Worm (Caenorhabditis elegans): Measurements from ENCODE around the gene otpl-2.

otpl-2 gene

ce11 chrV:4047541-4047940 lies 26.0 kb upstream of the otpl-2 start, which contains the start of gene srh-169:
Gene srh-169 (plus strand): TSS chrV:4047841.
- TF ChIP-seq drap-1 (GFP tag; optimal IDR thresholded peaks at IDR 0.05) (no peak), snpc-4 (tag; optimal IDR thresholded peaks at IDR 0.05) (no peak), unc-120 (tag; optimal IDR thresholded peaks at IDR 0.05; ENCODE audit: poor library complexity, severe bottlenecking) (no peak), sptf-1 (tag; optimal IDR thresholded peaks at IDR 0.05) (no peak), pha-4 (tag; optimal IDR thresholded peaks at IDR 0.05) (no peak), bed-3 (GFP tag; optimal IDR thresholded peaks at IDR 0.05) (no peak), nhr-237 (tag; optimal IDR thresholded peaks at IDR 0.05) (no peak), unc-62 (GFP tag; optimal IDR thresholded peaks at IDR 0.05) (no peak)

ce11 chrV:4055025-4055424 lies 18.5 kb upstream of the otpl-2 start, which contains the start of gene djr-1.2:
Gene djr-1.2 (minus strand): TSS chrV:4055125.
- no peak for TF ChIP-seq lin-32 (GFP tag; optimal IDR thresholded peaks at IDR 0.05)
- TF ChIP-seq nhr-2 (tag; optimal IDR thresholded peaks at IDR 0.05), result no peak
- no peak for TF ChIP-seq snpc-4 (tag; optimal IDR thresholded peaks at IDR 0.05)
- TF ChIP-seq nhr-76 (tag; optimal IDR thresholded peaks at IDR 0.05), result no peak
- TF ChIP-seq nhr-28 (tag; optimal IDR thresholded peaks at IDR 0.05), result no peak
- no peak for TF ChIP-seq flh-1 (GFP tag; optimal IDR thresholded peaks at IDR 0.05)
- TF ChIP-seq hlh-1 (tag; optimal IDR thresholded peaks at IDR 0.05), result no peak
- TF ChIP-seq elt-3 (tag; optimal IDR thresholded peaks at IDR 0.05), result no peak

ce11 chrV:4056203-4056602 lies 17.4 kb upstream of the otpl-2 start:
- no peak for TF ChIP-seq ceh-43 (GFP tag; optimal IDR thresholded peaks at IDR 0.05)
- no peak for TF ChIP-seq mab-5 (tag; optimal IDR thresholded peaks at IDR 0.05)
- TF ChIP-seq unc-39 (tag; optimal IDR thresholded peaks at IDR 0.05), result no peak
- no peak for TF ChIP-seq pha-4 (tag; optimal IDR thresholded peaks at IDR 0.05)
- TF ChIP-seq sem-2 (GFP tag; optimal IDR thresholded peaks at IDR 0.05), result no peak
- TF ChIP-seq flh-1 (GFP tag; optimal IDR thresholded peaks at IDR 0.05), result no peak
- no peak for TF ChIP-seq ham-2 (GFP tag; optimal IDR thresholded peaks at IDR 0.05)
- no peak for TF ChIP-seq nhr-76 (tag; optimal IDR thresholded peaks at IDR 0.05)
- TF ChIP-seq ces-1 (GFP tag; optimal IDR thresholded peaks at IDR 0.05), result no peak
- TF ChIP-seq ztf-11 (tag; optimal IDR thresholded peaks at IDR 0.05), result no peak
- TF ChIP-seq snpc-4 (tag; optimal IDR thresholded peaks at IDR 0.05), result no peak
- no peak for TF ChIP-seq ceh-83 (GFP tag; optimal IDR thresholded peaks at IDR 0.05)
- TF ChIP-seq nhr-237 (tag; optimal IDR thresholded peaks at IDR 0.05), result no peak
- no peak for TF ChIP-seq cnd-1 (tag; optimal IDR thresholded peaks at IDR 0.05)
- TF ChIP-seq blmp-1 (tag; optimal IDR thresholded peaks at IDR 0.05), result no peak

ce11 chrV:4063559-4064164 lies 9.9 kb upstream of the otpl-2 start:
- TF ChIP-seq lsy-2 (tag; optimal IDR thresholded peaks at IDR 0.05), result peak; percentile 86

- TF ChIP-seq ceh-83 (GFP tag; optimal IDR thresholded peaks at IDR 0.05), result no peak
- TF ChIP-seq lsy-2 (tag; optimal IDR thresholded peaks at IDR 0.05), result no peak
- TF ChIP-seq sptf-1 (tag; optimal IDR thresholded peaks at IDR 0.05), result no peak
- no peak for TF ChIP-seq ham-2 (GFP tag; optimal IDR thresholded peaks at IDR 0.05)
- no peak for TF ChIP-seq ztf-11 (tag; optimal IDR thresholded peaks at IDR 0.05)
- no peak for TF ChIP-seq tbx-8 (GFP tag; optimal IDR thresholded peaks at IDR 0.05)
These were observed 7.0 kb downstream of the otpl-2 start for ce11 chrV:4080546-4080945.

- TF ChIP-seq nhr-237 (tag; optimal IDR thresholded peaks at IDR 0.05) (no peak), elt-3 (tag; optimal IDR thresholded peaks at IDR 0.05) (no peak), ceh-83 (GFP tag; optimal IDR thresholded peaks at IDR 0.05) (no peak), unc-120 (tag; optimal IDR thresholded peaks at IDR 0.05; ENCODE audit: poor library complexity, severe bottlenecking) (no peak), mls-2 (tag; optimal IDR thresholded peaks at IDR 0.05) (no peak), lin-13 (tag; optimal IDR thresholded peaks at IDR 0.05) (no peak), cnd-1 (tag; optimal IDR thresholded peaks at IDR 0.05) (no peak), drap-1 (GFP tag; optimal IDR thresholded peaks at IDR 0.05) (no peak), mep-1 (tag; optimal IDR thresholded peaks at IDR 0.05) (no peak), bed-3 (GFP tag; optimal IDR thresholded peaks at IDR 0.05) (no peak), lsy-2 (tag; optimal IDR thresholded peaks at IDR 0.05) (no peak), nhr-28 (tag; optimal IDR thresholded peaks at IDR 0.05) (no peak), ceh-39 (tag; optimal IDR thresholded peaks at IDR 0.05) (no peak), nhr-12 (tag; optimal IDR thresholded peaks at IDR 0.05) (no peak), pha-4 (tag; optimal IDR thresholded peaks at IDR 0.05) (no peak), sem-2 (GFP tag; optimal IDR thresholded peaks at IDR 0.05) (no peak), mab-5 (tag; optimal IDR thresholded peaks at IDR 0.05) (no peak), sptf-1 (tag; optimal IDR thresholded peaks at IDR 0.05) (no peak)
These were observed 7.7 kb downstream of the otpl-2 start, which contains the start of gene srh-211 for ce11 chrV:4081283-4081682. Gene srh-211 (minus strand): TSS chrV:4081383.

Measured in whole organism, mixed stage, embryonic.